Worm (Caenorhabditis elegans) whole organism, late embryonic: Measurements from ENCODE around the gene ttll-5.

Source experiments
- C38D4.7 ChIP-seq: fragments of 200-800 bp; sonication (Bioruptor generic); optimal IDR thresholded peaks from 2 replicates; lab custom pipeline; 2018; ENCODE audit warnings: mild to moderate bottlenecking, missing genetic modification characterization, moderate library complexity, missing compliant biosample characterization
- F13H6.1 ChIP-seq: sonication (generic microtip); optimal IDR thresholded peaks from 2 replicates; lab custom pipeline; 2016; ENCODE audit warnings: missing genetic modification characterization, missing compliant biosample characterization
- K02D7.2 ChIP-seq: sonication (generic microtip); optimal IDR thresholded peaks from 2 replicates; lab custom pipeline; 2017; ENCODE audit warnings: mild to moderate bottlenecking, missing genetic modification characterization, missing compliant biosample characterization
- K09A11.1 ChIP-seq: sonication (generic microtip); optimal IDR thresholded peaks from 2 replicates; lab custom pipeline; 2017; ENCODE audit warnings: antibody characterized with exemption, mild to moderate bottlenecking, missing genetic modification characterization, missing compliant biosample characterization; ENCODE audit not compliant: insufficient read depth
- ahr-1 ChIP-seq: sonication (generic microtip); optimal IDR thresholded peaks from 2 replicates; lab custom pipeline; 2016; ENCODE audit warnings: missing genetic modification characterization, missing compliant biosample characterization
- ceh-18 ChIP-seq: sonication (generic microtip); optimal IDR thresholded peaks from 2 replicates; lab custom pipeline; 2016; ENCODE audit warnings: missing genetic modification characterization, missing compliant biosample characterization
- ceh-19 ChIP-seq: fragments of 200-800 bp; sonication (Bioruptor generic); optimal IDR thresholded peaks from 2 replicates; lab custom pipeline; 2018; ENCODE audit warnings: mild to moderate bottlenecking, missing genetic modification characterization, missing compliant biosample characterization
- ceh-22 ChIP-seq: sonication (generic microtip); optimal IDR thresholded peaks from 2 replicates; lab custom pipeline; 2017; ENCODE audit warnings: missing biosample characterization, missing genetic modification characterization
- ceh-31 ChIP-seq: sonication (generic microtip); optimal IDR thresholded peaks from 2 replicates; lab custom pipeline; 2016; ENCODE audit warnings: missing genetic modification characterization, missing compliant biosample characterization
- ceh-34 ChIP-seq: sonication (generic microtip); optimal IDR thresholded peaks from 2 replicates; lab custom pipeline; 2016; ENCODE audit warnings: mild to moderate bottlenecking, missing genetic modification characterization, missing compliant biosample characterization
- ceh-48 ChIP-seq: sonication (generic microtip); optimal IDR thresholded peaks from 2 replicates; lab custom pipeline; 2016; ENCODE audit warnings: missing genetic modification characterization, inconsistent platforms, missing compliant biosample characterization
- ceh-6 ChIP-seq: fragments of 200-800 bp; sonication (Bioruptor generic); optimal IDR thresholded peaks from 2 replicates; lab custom pipeline; 2018; ENCODE audit warnings: mild to moderate bottlenecking, missing genetic modification characterization, missing compliant biosample characterization
- ceh-9 ChIP-seq: sonication (generic microtip); optimal IDR thresholded peaks from 2 replicates; lab custom pipeline; 2016; ENCODE audit warnings: mild to moderate bottlenecking, missing genetic modification characterization, inconsistent platforms, missing compliant biosample characterization
- che-1 ChIP-seq: sonication (generic microtip); optimal IDR thresholded peaks from 2 replicates; lab custom pipeline; 2016; ENCODE audit warnings: mild to moderate bottlenecking, missing genetic modification characterization, missing compliant biosample characterization
- dve-1 ChIP-seq: sonication (generic microtip); optimal IDR thresholded peaks from 2 replicates; lab custom pipeline; 2017; ENCODE audit warnings: antibody characterized with exemption, mild to moderate bottlenecking, missing genetic modification characterization, missing compliant biosample characterization
- elt-2 ChIP-seq: sonication (generic microtip); optimal IDR thresholded peaks from 2 replicates; lab custom pipeline; 2016; ENCODE audit warnings: missing genetic modification reagents, missing genetic modification characterization, missing compliant biosample characterization
- ets-4 ChIP-seq: sonication (generic microtip); optimal IDR thresholded peaks from 2 replicates; lab custom pipeline; 2016; ENCODE audit warnings: missing genetic modification characterization, missing compliant biosample characterization
- fkh-6 ChIP-seq: sonication (generic microtip); optimal IDR thresholded peaks from 2 replicates; lab custom pipeline; 2016; ENCODE audit warnings: missing genetic modification characterization, missing compliant biosample characterization
- gmeb-2 ChIP-seq: sonication (generic microtip); optimal IDR thresholded peaks from 2 replicates; lab custom pipeline; 2016; ENCODE audit warnings: missing genetic modification characterization, inconsistent platforms, missing compliant biosample characterization
- hlh-13 ChIP-seq: fragments of 200-800 bp; sonication (Bioruptor generic); optimal IDR thresholded peaks from 2 replicates; lab custom pipeline; 2018; ENCODE audit warnings: mild to moderate bottlenecking, missing genetic modification characterization, missing compliant biosample characterization
- hlh-15 ChIP-seq: sonication (generic microtip); optimal IDR thresholded peaks from 2 replicates; lab custom pipeline; 2016; ENCODE audit warnings: missing genetic modification characterization, missing compliant biosample characterization
- hlh-30 ChIP-seq: sonication (generic microtip); optimal IDR thresholded peaks from 2 replicates; lab custom pipeline; 2017; ENCODE audit warnings: antibody characterized with exemption, missing genetic modification characterization, missing compliant biosample characterization; ENCODE audit not compliant: insufficient read depth
- hlh-6 ChIP-seq: sonication (generic microtip); optimal IDR thresholded peaks from 2 replicates; lab custom pipeline; 2016; ENCODE audit warnings: missing genotype, missing genetic modification characterization, missing compliant biosample characterization
- hlh-8 ChIP-seq: sonication (generic microtip); optimal IDR thresholded peaks from 2 replicates; lab custom pipeline; 2016; ENCODE audit warnings: missing genotype, missing genetic modification characterization, missing compliant biosample characterization
- madf-2 ChIP-seq: sonication (generic microtip); optimal IDR thresholded peaks from 2 replicates; lab custom pipeline; 2017; ENCODE audit warnings: missing genetic modification characterization, missing compliant biosample characterization
- nfya-1 ChIP-seq: sonication (generic microtip); optimal IDR thresholded peaks from 2 replicates; lab custom pipeline; 2017; ENCODE audit warnings: missing genetic modification characterization, mild to moderate bottlenecking, missing compliant biosample characterization, antibody characterized with exemption, moderate library complexity
- nhr-11 ChIP-seq: fragments of 150-350 bp; optimal IDR thresholded peaks from 2 replicates; lab custom pipeline; 2014; ENCODE audit warnings: missing biosample characterization, missing genetic modification characterization
- npax-4 ChIP-seq: sonication (generic microtip); optimal IDR thresholded peaks from 2 replicates; lab custom pipeline; 2016; ENCODE audit warnings: missing genetic modification characterization, missing compliant biosample characterization
- pat-9 ChIP-seq: fragments of 200-800 bp; sonication (Bioruptor generic); optimal IDR thresholded peaks from 2 replicates; lab custom pipeline; 2018; ENCODE audit warnings: mild to moderate bottlenecking, missing genetic modification characterization, moderate library complexity, missing compliant biosample characterization
- pax-1 ChIP-seq: fragments of 150-350 bp; optimal IDR thresholded peaks from 2 replicates; lab custom pipeline; 2014; ENCODE audit warnings: missing biosample characterization, missing genetic modification characterization
- pha-2 ChIP-seq: sonication (generic microtip); optimal IDR thresholded peaks from 2 replicates; lab custom pipeline; 2017; ENCODE audit warnings: mild to moderate bottlenecking, missing genetic modification characterization, missing compliant biosample characterization
- pqm-1 ChIP-seq: sonication (generic microtip); optimal IDR thresholded peaks from 2 replicates; lab custom pipeline; 2016; ENCODE audit warnings: missing genetic modification characterization, missing compliant biosample characterization
- ref-2 ChIP-seq: sonication (generic microtip); optimal IDR thresholded peaks from 2 replicates; lab custom pipeline; 2016; ENCODE audit warnings: missing genetic modification characterization, missing compliant biosample characterization
- sdc-2 ChIP-seq: sonication (generic microtip); optimal IDR thresholded peaks from 2 replicates; lab custom pipeline; 2016; ENCODE audit warnings: missing genotype, missing genetic modification characterization, missing compliant biosample characterization
- sox-2 ChIP-seq: fragments of 200-800 bp; sonication (Bioruptor generic); IDR thresholded peaks from 2 replicates; pipeline ENCODE4 v1.3.6; 2022; ENCODE audit warnings: missing genetic modification reagents, missing genetic modification characterization, missing compliant biosample characterization
- sox-4 ChIP-seq: sonication (generic microtip); optimal IDR thresholded peaks from 2 replicates; lab custom pipeline; 2017; ENCODE audit warnings: mild to moderate bottlenecking, missing genetic modification characterization, inconsistent platforms, missing compliant biosample characterization
- tbx-2 ChIP-seq: sonication (generic microtip); optimal IDR thresholded peaks from 2 replicates; lab custom pipeline; 2016; ENCODE audit warnings: missing genetic modification characterization, missing compliant biosample characterization
- tbx-7 ChIP-seq: sonication (generic microtip); optimal IDR thresholded peaks from 2 replicates; lab custom pipeline; 2016; ENCODE audit warnings: missing genotype, missing genetic modification characterization, missing compliant biosample characterization
- unc-55 ChIP-seq: sonication (generic microtip); optimal IDR thresholded peaks from 2 replicates; lab custom pipeline; 2017; ENCODE audit warnings: missing biosample characterization, missing genetic modification reagents, missing genetic modification characterization
- unc-86 ChIP-seq: sonication (generic microtip); optimal IDR thresholded peaks from 2 replicates; lab custom pipeline; 2016; ENCODE audit warnings: missing genetic modification characterization, missing compliant biosample characterization
- zip-5 ChIP-seq: sonication (generic microtip); optimal IDR thresholded peaks from 2 replicates; lab custom pipeline; 2016; ENCODE audit warnings: missing genetic modification characterization, missing compliant biosample characterization
- ztf-16 ChIP-seq: sonication (generic microtip); optimal IDR thresholded peaks from 2 replicates; lab custom pipeline; 2017; ENCODE audit warnings: missing genetic modification characterization, missing compliant biosample characterization

Gene ttll-5

DNA sequence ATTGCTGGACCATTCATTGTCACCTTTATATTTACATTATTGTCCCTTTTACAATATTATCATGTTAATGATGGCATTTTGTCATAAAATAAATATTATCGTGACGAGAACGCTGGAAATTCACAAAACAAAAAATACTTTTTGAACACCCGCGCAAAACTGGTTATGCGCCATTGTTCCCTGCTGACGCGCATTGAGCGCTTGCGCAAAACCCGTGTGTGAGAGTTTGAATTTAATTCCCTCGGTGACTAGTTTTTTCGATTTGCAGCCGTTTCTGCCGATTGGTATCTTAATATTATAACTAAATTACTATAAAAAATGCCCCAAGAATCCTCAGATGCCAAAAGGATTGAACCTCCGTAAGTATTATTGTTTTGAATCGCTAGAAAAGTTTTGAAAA lies 12.6 kb downstream of the ttll-5 start, which contains the start of gene pafo-1 (continued):
- TF ChIP-seq C38D4.7: peak; percentile 30
- TF ChIP-seq dve-1 (tag; lab: Kevin White, UChicago): peak; percentile 27
- TF ChIP-seq pat-9 (tag; lab: Kevin White, UChicago): peak; percentile 32
- peak; percentile 34 for TF ChIP-seq sox-4 (tag; lab: Kevin White, UChicago)
- peak; percentile 16 for TF ChIP-seq tbx-7
- peak; percentile 50 for TF ChIP-seq gmeb-2
- TF ChIP-seq pqm-1: no peak
- TF ChIP-seq zip-5 (tag; lab: Kevin White, UChicago): peak; percentile 9
- peak; percentile 57 for TF ChIP-seq tbx-2 (tag; lab: Kevin White, UChicago)
- peak; percentile 33 for TF ChIP-seq ceh-48 (tag; lab: Kevin White, UChicago)
- peak; percentile 43 for TF ChIP-seq ceh-31 (tag; lab: Kevin White, UChicago)
- TF ChIP-seq ztf-16 (tag; lab: Kevin White, UChicago): peak; percentile 57
- peak; percentile 33 for TF ChIP-seq K09A11.1 (tag; lab: Kevin White, UChicago)
- TF ChIP-seq ceh-6 (GFP tag; lab: Kevin White, UChicago): no peak
- TF ChIP-seq npax-4 (tag; lab: Kevin White, UChicago): no peak

DNA sequence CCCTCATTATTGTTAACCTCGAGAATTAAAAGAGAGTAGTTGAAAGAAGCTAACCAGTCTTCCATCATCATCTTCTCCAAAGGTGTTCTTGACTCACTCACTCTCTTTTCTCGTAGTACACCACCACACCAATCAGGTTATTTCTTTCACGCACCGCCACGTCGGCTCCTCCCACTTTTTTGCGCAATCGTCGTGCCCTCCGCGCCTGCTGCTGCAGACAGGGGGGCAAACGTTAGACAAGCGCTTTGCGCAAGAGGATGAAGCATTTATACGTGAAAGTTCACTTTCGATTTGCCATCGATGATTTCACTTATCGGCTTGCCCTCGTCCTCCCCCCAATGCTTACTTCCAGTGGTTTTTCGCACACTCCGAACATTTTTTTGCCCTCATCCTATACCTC lies 16.5 kb downstream of the ttll-5 start:
- TF ChIP-seq nfya-1 (tag; lab: Kevin White, UChicago): peak; percentile 59
- no peak for TF ChIP-seq ceh-34
- no peak for TF ChIP-seq unc-55 (GFP tag; lab: Kevin White, UChicago)

DNA sequence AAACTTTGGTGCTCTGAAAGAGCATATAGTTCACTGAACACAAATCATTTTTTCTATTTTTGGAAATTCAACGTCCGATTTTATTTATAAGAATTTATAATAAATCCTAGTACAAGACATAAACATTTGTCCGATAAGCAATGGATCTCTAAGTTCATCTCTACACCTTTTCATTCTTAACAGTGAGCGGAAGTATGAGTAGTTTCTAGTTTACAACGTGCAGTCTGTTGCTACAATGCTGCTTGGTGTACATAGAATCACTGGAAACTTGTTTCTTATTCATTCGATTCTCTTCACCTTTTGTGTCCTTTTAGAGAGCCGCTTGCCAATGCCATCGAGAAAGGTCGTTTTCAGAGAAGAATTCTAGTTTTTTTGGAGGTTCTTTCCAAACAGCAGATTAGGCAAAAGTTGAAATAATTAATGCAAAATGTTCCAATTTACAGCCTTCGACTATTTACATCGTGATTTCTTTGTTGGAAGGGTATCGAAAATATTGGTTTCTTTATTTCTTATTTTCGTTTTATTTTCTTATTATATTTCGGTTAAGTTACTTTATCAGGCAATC lies 18.1 kb downstream of the ttll-5 start:
- no peak for TF ChIP-seq F13H6.1 (tag; lab: Kevin White, UChicago)

DNA sequence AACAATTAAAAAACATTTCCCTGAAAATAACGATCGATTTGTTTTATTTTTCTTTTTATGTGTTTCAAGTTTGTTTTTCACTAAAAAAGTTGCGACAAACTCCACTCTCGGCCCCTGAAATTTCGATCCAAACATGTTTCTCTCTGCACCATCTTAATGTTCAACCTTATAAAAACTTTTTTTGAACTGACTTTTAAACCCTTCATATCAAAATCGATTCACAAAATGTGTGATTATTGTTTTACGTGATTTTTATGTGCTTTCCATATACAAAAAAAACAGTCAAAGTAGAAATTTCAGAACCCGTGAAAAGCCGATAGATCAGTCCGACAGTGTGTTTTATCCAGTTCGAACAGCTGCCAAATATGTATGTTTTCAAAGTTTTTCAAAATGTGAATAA lies 18.7 kb downstream of the ttll-5 start, which contains the start of gene ccch-1:
ccch-1 (plus strand) TSS at position 301 of the 400 bp plus-strand sequence.
- no peak for TF ChIP-seq hlh-15
- no peak for TF ChIP-seq che-1 (tag; lab: Kevin White, UChicago)
- no peak for TF ChIP-seq sox-2
- TF ChIP-seq sdc-2 (tag; lab: Kevin White, UChicago): no peak
- no peak for TF ChIP-seq madf-2 (tag; lab: Kevin White, UChicago)
- TF ChIP-seq K02D7.2 (tag; lab: Kevin White, UChicago): no peak
- no peak for TF ChIP-seq pha-2
- no peak for TF ChIP-seq hlh-8 (tag; lab: Kevin White, UChicago)
- TF ChIP-seq F13H6.1 (tag; lab: Kevin White, UChicago): no peak
- TF ChIP-seq gmeb-2: no peak
- TF ChIP-seq C38D4.7: no peak
- no peak for TF ChIP-seq ceh-18 (tag; lab: Kevin White, UChicago)
- TF ChIP-seq K09A11.1 (tag; lab: Kevin White, UChicago): no peak
- no peak for TF ChIP-seq ceh-6 (GFP tag; lab: Kevin White, UChicago)
- TF ChIP-seq ceh-22 (tag; lab: Kevin White, UChicago): no peak
- no peak for TF ChIP-seq nhr-11 (tag; lab: Kevin White, UChicago)

DNA sequence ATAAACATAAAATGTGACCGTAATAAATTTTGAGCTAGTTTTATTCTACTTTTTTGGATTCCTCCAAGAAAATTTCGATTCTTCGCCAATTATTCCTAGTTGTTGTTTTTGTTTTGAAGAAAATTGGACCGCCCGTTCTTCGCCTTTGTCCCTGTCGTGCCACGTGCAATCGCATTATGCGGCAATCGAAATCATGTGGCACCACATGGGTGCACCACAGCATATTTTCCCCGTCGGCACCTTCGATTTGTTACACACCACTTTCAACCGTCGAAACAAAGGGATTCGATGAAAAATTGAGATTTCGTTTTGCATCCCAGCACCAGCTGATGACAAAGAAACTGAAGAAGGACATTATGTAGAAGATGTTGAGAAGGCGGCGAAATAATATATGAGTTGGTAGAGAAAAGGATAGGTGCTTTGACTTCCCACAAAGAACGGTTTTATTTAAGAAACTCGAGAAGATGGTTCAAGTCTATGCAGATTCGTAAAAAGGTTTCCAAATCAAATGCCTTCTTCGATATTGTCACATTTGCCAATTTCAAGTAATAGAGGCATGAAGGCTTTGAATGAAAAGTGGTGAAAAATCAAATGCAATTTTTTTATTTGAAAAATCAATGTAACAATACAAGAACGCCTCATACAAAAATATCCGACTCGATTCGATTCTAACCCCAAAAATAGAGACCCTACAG lies 19.9 kb downstream of the ttll-5 start:
- TF ChIP-seq pax-1 (tag; lab: Kevin White, UChicago) (no peak), ahr-1 (tag; lab: Kevin White, UChicago) (no peak), madf-2 (tag; lab: Kevin White, UChicago) (no peak), ets-4 (no peak), ceh-19 (GFP tag; lab: Kevin White, UChicago) (no peak), K02D7.2 (tag; lab: Kevin White, UChicago) (no peak), npax-4 (tag; lab: Kevin White, UChicago) (no peak), hlh-8 (tag; lab: Kevin White, UChicago) (peak; percentile 71), hlh-30 (tag; lab: Kevin White, UChicago) (peak; percentile 63), che-1 (tag; lab: Kevin White, UChicago) (no peak), unc-86 (tag; lab: Kevin White, UChicago) (no peak), hlh-13 (GFP tag; lab: Kevin White, UChicago) (no peak), ceh-9 (tag; lab: Kevin White, UChicago) (no peak), hlh-6 (tag; lab: Kevin White, UChicago) (no peak), fkh-6 (no peak), ref-2 (tag; lab: Kevin White, UChicago) (peak; percentile 14), ceh-22 (tag; lab: Kevin White, UChicago) (no peak), elt-2 (no peak)
